Worm (Caenorhabditis elegans) whole organism, L3 larva: ENCODE measurements around the gene srx-44.

ENCODE experiments used
- ZK546.5 ChIP-seq: sonication (generic microtip); optimal IDR thresholded peaks from 2 replicates; lab custom pipeline; 2017; ENCODE audit warnings: missing biosample characterization, missing genetic modification characterization
- egl-5 ChIP-seq: fragments of 150-350 bp; optimal IDR thresholded peaks from 2 replicates; lab custom pipeline; 2017; ENCODE audit warnings: missing biosample characterization, missing genetic modification reagents, missing genetic modification characterization, inconsistent platforms
- elt-2 ChIP-seq: sonication (generic microtip); optimal IDR thresholded peaks from 2 replicates; lab custom pipeline; 2016; ENCODE audit warnings: missing genetic modification reagents, mild to moderate bottlenecking, missing genetic modification characterization, missing compliant biosample characterization
- fkh-10 ChIP-seq: sonication (generic microtip); optimal IDR thresholded peaks from 2 replicates; lab custom pipeline; 2017; ENCODE audit warnings: missing biosample characterization, missing genetic modification reagents, missing genetic modification characterization
- fos-1 ChIP-seq: fragments of 150-350 bp; optimal IDR thresholded peaks from 2 replicates; lab custom pipeline; 2014; ENCODE audit warnings: missing biosample characterization, missing genetic modification characterization
- lin-39 ChIP-seq: fragments of 150-350 bp; optimal IDR thresholded peaks from 2 replicates; lab custom pipeline; 2018; ENCODE audit warnings: missing biosample characterization, missing genetic modification reagents, missing genetic modification characterization
- nfya-1 ChIP-seq: sonication (generic microtip); optimal IDR thresholded peaks from 2 replicates; lab custom pipeline; 2017; ENCODE audit warnings: missing genetic modification characterization, mild to moderate bottlenecking, missing compliant biosample characterization, antibody characterized with exemption, moderate library complexity; ENCODE audit not compliant: insufficient read depth
- nhr-12 ChIP-seq: fragments of 150-350 bp; optimal IDR thresholded peaks from 2 replicates; lab custom pipeline; 2014; ENCODE audit warnings: missing biosample characterization, missing genetic modification characterization
- nhr-77 ChIP-seq: fragments of 150-350 bp; optimal IDR thresholded peaks from 2 replicates; lab custom pipeline; 2014; ENCODE audit warnings: missing biosample characterization, missing genetic modification characterization
- snpc-4 ChIP-seq: fragments of 150-350 bp; optimal IDR thresholded peaks from 2 replicates; lab custom pipeline; 2014; ENCODE audit warnings: missing biosample characterization, missing genetic modification characterization
- unc-62 ChIP-seq: fragments of 150-350 bp; sonication (generic microtip); optimal IDR thresholded peaks from 4 replicates; lab custom pipeline; 2014; ENCODE audit warnings: missing biosample characterization, missing genetic modification reagents, missing genetic modification characterization
- ztf-11 ChIP-seq: fragments of 150-350 bp; optimal IDR thresholded peaks from 2 replicates; lab custom pipeline; 2014; ENCODE audit warnings: missing biosample characterization, missing genetic modification characterization
- ztf-4 ChIP-seq: fragments of 150-350 bp; optimal IDR thresholded peaks from 2 replicates; lab custom pipeline; 2014; ENCODE audit warnings: missing biosample characterization, missing genetic modification characterization

DNA sequence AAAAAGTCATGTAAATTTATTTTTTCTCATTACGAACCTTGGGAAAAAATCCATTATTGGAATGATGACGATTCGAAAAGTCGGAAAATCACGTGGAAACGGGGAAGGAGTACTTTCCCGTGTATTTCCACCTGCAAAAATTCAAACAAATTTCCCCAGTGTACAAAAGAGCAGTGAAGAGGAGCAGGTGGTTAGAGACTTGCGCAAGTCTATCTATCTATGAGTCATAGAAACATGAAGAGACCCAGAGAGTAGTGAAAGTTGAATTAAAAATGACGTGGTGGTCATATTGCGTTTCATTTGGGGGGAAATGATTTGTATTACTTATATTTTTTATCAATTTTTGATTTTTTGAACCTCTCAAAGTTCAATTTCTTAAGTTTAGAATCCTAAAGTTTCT lies 19.7 kb upstream of the srx-44 start, which contains the start of gene nhr-50:
- TF ChIP-seq fkh-10 (GFP tag; lab: Kevin White, UChicago) (no peak), elt-2 (tag; lab: Kevin White, UChicago) (peak; percentile 80), lin-39 (tag; lab: Kevin White, UChicago) (no peak), ztf-11 (tag; lab: Kevin White, UChicago) (no peak), ztf-4 (tag; lab: Kevin White, UChicago) (no peak), snpc-4 (no peak), nfya-1 (tag; lab: Kevin White, UChicago) (no peak), unc-62 (GFP tag; lab: Kevin White, UChicago) (no peak), egl-5 (tag; lab: Kevin White, UChicago) (no peak), ZK546.5 (tag; lab: Kevin White, UChicago) (no peak), nhr-77 (tag; lab: Kevin White, UChicago) (no peak), fos-1 (tag; lab: Kevin White, UChicago) (peak; percentile 69), nhr-12 (no peak)
